Worm (Caenorhabditis elegans) whole organism, young adult: ENCODE results near the gene str-182.

ENCODE experiments used
- B0019.2 ChIP-seq: fragments of 200-800 bp; sonication (Bioruptor generic); conservative IDR thresholded peaks from 2 replicates; pipeline ENCODE4 v1.3.6; 2022; ENCODE audit warnings: missing genetic modification reagents, missing genetic modification characterization, missing compliant biosample characterization
- B0035.1 ChIP-seq: sonication (generic microtip); optimal IDR thresholded peaks from 2 replicates; lab custom pipeline; 2016; ENCODE audit warnings: missing genetic modification characterization, mild to moderate bottlenecking, missing compliant biosample characterization, missing genotype, missing genetic modification reagents
- C06A6.2 ChIP-seq: fragments of 200-800 bp; sonication (Bioruptor generic); conservative IDR thresholded peaks from 2 replicates; pipeline ENCODE4 v1.3.6; 2022; ENCODE audit warnings: missing genetic modification characterization, missing compliant biosample characterization
- C17E4.6 ChIP-seq: fragments of 200-800 bp; sonication (Bioruptor generic); IDR thresholded peaks from 2 replicates; pipeline ENCODE4 v1.3.6; 2022; ENCODE audit warnings: missing genetic modification reagents, missing genetic modification characterization, missing compliant biosample characterization
- D2030.7 ChIP-seq: fragments of 200-800 bp; sonication (Bioruptor generic); IDR thresholded peaks from 2 replicates; pipeline ENCODE4 v1.3.6; 2022; ENCODE audit warnings: missing genetic modification reagents, missing genetic modification characterization, missing compliant biosample characterization
- F33H1.4 ChIP-seq: fragments of 200-800 bp; sonication (Bioruptor generic); IDR thresholded peaks from 2 replicates; pipeline ENCODE4 v1.3.6; 2022; ENCODE audit warnings: missing genetic modification reagents, missing genetic modification characterization, missing compliant biosample characterization
- F37B4.10 ChIP-seq: fragments of 200-800 bp; sonication (Bioruptor generic); IDR thresholded peaks from 2 replicates; pipeline ENCODE4 v1.3.6; 2022; ENCODE audit warnings: missing genetic modification characterization, missing compliant biosample characterization
- Y53G8AR.9 ChIP-seq: fragments of 200-800 bp; sonication (Bioruptor generic); conservative IDR thresholded peaks from 2 replicates; pipeline ENCODE4 v1.3.6; 2022; ENCODE audit warnings: missing genetic modification reagents, missing genetic modification characterization, missing compliant biosample characterization
- ama-1 ChIP-seq, 3 experiments: fragments of 150-350 bp in 1 of 3; sonication (generic microtip) in 2 of 3; optimal IDR thresholded peaks; 2 replicates each; lab custom pipeline; 2014 to 2018; ENCODE audit warnings: missing biosample characterization in 2 of 3, missing genetic modification characterization in 2 of 3, missing genetic modification reagents in 2 of 3
- aptf-2 ChIP-seq: fragments of 200-800 bp; sonication (Bioruptor generic); conservative IDR thresholded peaks from 2 replicates; pipeline ENCODE4 v1.3.6; 2022; ENCODE audit warnings: missing genetic modification reagents, missing genetic modification characterization, missing compliant biosample characterization
- aptf-3 ChIP-seq: fragments of 200-800 bp; sonication (Bioruptor generic); IDR thresholded peaks from 2 replicates; pipeline ENCODE4 v1.3.6; 2022; ENCODE audit warnings: missing genetic modification characterization, missing compliant biosample characterization
- attf-5 ChIP-seq: fragments of 200-800 bp; sonication (Bioruptor generic); optimal IDR thresholded peaks from 2 replicates; lab custom pipeline; 2018; ENCODE audit warnings: mild to moderate bottlenecking, missing genetic modification characterization, missing compliant biosample characterization
- attf-6 ChIP-seq: fragments of 200-800 bp; sonication (Bioruptor generic); IDR thresholded peaks from 2 replicates; pipeline ENCODE4 v1.3.6; 2022; ENCODE audit warnings: missing genetic modification reagents, missing genetic modification characterization, missing compliant biosample characterization
- egl-44 ChIP-seq: fragments of 200-800 bp; sonication (Bioruptor generic); IDR thresholded peaks from 2 replicates; pipeline ENCODE4 v1.3.6; 2022; ENCODE audit warnings: missing genetic modification reagents, missing genetic modification characterization, missing compliant biosample characterization
- fkh-3 ChIP-seq: sonication (generic microtip); optimal IDR thresholded peaks from 2 replicates; lab custom pipeline; 2016; ENCODE audit warnings: mild to moderate bottlenecking, missing genetic modification characterization, missing compliant biosample characterization
- lag-1 ChIP-seq: fragments of 200-800 bp; sonication (Bioruptor generic); IDR thresholded peaks from 2 replicates; pipeline ENCODE4 v1.3.6; 2022; ENCODE audit warnings: missing genetic modification reagents, missing genetic modification characterization, missing compliant biosample characterization
- lin-26 ChIP-seq: fragments of 200-800 bp; sonication (Bioruptor generic); IDR thresholded peaks from 2 replicates; pipeline ENCODE4 v1.3.6; 2022; ENCODE audit warnings: missing genetic modification reagents, missing genetic modification characterization, missing compliant biosample characterization
- nhr-80 ChIP-seq: sonication (generic microtip); optimal IDR thresholded peaks from 2 replicates; lab custom pipeline; 2016; ENCODE audit warnings: missing genetic modification characterization, missing compliant biosample characterization
- pbrm-1 ChIP-seq: fragments of 200-800 bp; sonication (Bioruptor generic); IDR thresholded peaks from 2 replicates; pipeline ENCODE4 v1.3.6; 2022; ENCODE audit warnings: missing genetic modification reagents, missing genetic modification characterization, missing compliant biosample characterization
- sea-2 ChIP-seq: fragments of 200-800 bp; sonication (Bioruptor generic); IDR thresholded peaks from 2 replicates; pipeline ENCODE4 v1.3.6; 2022; ENCODE audit warnings: missing genetic modification characterization, missing compliant biosample characterization
- snpc-1.1 ChIP-seq: sonication (generic microtip); optimal IDR thresholded peaks from 2 replicates; lab custom pipeline; 2017; ENCODE audit warnings: missing genetic modification characterization, mild to moderate bottlenecking, missing compliant biosample characterization, antibody characterized with exemption, moderate library complexity, missing genotype, missing genetic modification reagents; ENCODE audit not compliant: insufficient read depth

str-182 gene

DNA sequence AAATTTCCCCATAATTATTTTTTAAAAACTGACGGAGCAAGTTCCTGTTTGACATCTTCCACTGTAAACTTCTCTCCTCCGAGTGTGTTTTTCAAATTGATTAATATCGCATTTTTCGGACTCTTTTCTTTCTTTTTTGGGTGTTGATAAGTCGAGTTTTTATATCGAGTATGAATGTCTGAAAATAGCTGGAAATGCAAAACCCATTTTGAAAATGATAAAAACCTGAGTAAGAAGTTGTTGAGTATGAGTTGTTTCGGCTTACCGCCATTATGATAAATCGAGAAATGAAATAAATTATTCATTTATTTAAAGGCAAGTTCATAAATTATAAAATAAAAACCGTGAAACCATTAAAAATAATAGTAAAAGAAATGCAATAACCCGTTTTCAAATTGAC, 47.5 kb downstream of the str-182 start, which contains the start of gene ZK856.18:
Gene ZK856.18 (minus strand): TSS at position 289 of the 400 bp plus-strand sequence.
- no peak for TF ChIP-seq attf-6 (GFP tag; lab: Robert Waterston, UW)
- TF ChIP-seq C17E4.6 (GFP tag; lab: Robert Waterston, UW) = no peak
- no peak for TF ChIP-seq C06A6.2
- TF ChIP-seq nhr-80 (tag; lab: Kevin White, UChicago) = no peak
- no peak for TF ChIP-seq D2030.7 (GFP tag; lab: Robert Waterston, UW)
- no peak for TF ChIP-seq aptf-3 (GFP tag; lab: Robert Waterston, UW)
- TF ChIP-seq aptf-2 = no peak
- TF ChIP-seq B0019.2 (GFP tag; lab: Robert Waterston, UW) = no peak
- no peak for TF ChIP-seq lag-1 (GFP tag; lab: Robert Waterston, UW)
- no peak for TF ChIP-seq attf-5 (GFP tag; lab: Kevin White, UChicago)
- no peak for TF ChIP-seq pbrm-1
- no peak for TF ChIP-seq snpc-1.1 (tag; lab: Kevin White, UChicago)
- no peak for TF ChIP-seq lin-26

DNA sequence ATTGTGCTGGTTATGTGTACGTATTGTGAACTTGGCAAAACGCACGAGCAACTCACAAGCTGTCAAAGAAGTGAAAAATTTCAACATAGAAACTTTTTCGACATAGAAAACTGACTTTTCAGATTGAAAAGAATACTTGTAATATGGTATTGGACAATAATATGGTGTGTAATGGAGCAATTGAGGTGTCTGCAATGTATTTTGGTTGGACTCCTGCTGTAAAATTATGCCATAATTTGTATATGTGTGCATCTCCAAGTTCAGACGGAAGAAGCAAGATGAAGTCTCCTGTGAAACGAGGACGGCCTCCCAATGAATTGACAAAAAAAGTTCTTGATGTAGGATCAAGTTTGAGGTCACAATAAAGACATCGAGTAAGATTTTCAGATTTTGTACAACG, 49.4 kb downstream of the str-182 start:
- TF ChIP-seq B0035.1 = no peak
- TF ChIP-seq ama-1 (optimal IDR thresholded peaks at IDR 0.05; lab: Kevin White, UChicago) = no peak
- no peak for TF ChIP-seq ama-1 (GFP tag; optimal IDR thresholded peaks at IDR 0.05; lab: Kevin White, UChicago)
- TF ChIP-seq F33H1.4 (GFP tag; lab: Robert Waterston, UW) = no peak
- no peak for TF ChIP-seq egl-44 (GFP tag; lab: Robert Waterston, UW)
- no peak for TF ChIP-seq C06A6.2
- no peak for TF ChIP-seq Y53G8AR.9 (GFP tag; lab: Robert Waterston, UW)
- TF ChIP-seq fkh-3 (tag; lab: Kevin White, UChicago) = no peak
- TF ChIP-seq attf-6 (GFP tag; lab: Robert Waterston, UW) = no peak
- TF ChIP-seq aptf-3 (GFP tag; lab: Robert Waterston, UW) = no peak

DNA sequence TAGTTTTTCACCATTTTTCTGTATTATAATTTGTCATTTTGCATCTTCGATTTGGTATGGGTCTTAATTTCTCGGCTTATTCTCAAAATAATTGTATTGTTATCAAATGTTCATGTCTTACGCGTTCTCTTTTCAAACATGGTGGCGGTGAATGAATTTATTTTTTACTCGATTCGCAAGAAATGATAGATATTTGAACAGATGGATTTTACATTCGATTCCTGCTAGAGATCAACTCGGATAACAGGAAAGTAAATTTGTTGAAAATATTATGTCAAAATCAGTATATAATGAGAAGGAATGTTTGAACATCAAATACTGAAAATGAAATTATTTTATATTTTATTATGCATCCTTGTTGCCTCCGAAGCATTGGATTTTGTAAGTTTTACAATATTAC, 50.2 kb downstream of the str-182 start, which contains the start of gene ZK856.4:
Gene ZK856.4 (plus strand): TSS at position 301 of the 400 bp plus-strand sequence.
- TF ChIP-seq pbrm-1 = no peak
- TF ChIP-seq F37B4.10 (GFP tag; lab: Robert Waterston, UW) = no peak
- TF ChIP-seq sea-2 (GFP tag; lab: Robert Waterston, UW) = no peak
- TF ChIP-seq, all 124 proteins: peak for 0
